Worm (Caenorhabditis elegans) whole organism, L3 larva: ENCODE measurements around the gene R05G6.4.

Experiments
- R02D3.7 ChIP-seq: fragments of 150-350 bp; optimal IDR thresholded peaks from 2 replicates; lab custom pipeline; 2014; ENCODE audit warnings: missing biosample characterization, missing genetic modification characterization
- egl-5 ChIP-seq: fragments of 150-350 bp; optimal IDR thresholded peaks from 2 replicates; lab custom pipeline; 2017; ENCODE audit warnings: missing biosample characterization, missing genetic modification reagents, missing genetic modification characterization, inconsistent platforms
- skn-1 ChIP-seq: fragments of 150-350 bp; optimal IDR thresholded peaks from 2 replicates; lab custom pipeline; 2014; ENCODE audit warnings: missing biosample characterization, missing genetic modification characterization

ce11 chrIV:7521591-7521990 lies 8.6 kb downstream of the R05G6.4 start:
- TF ChIP-seq R02D3.7 (tag; lab: Kevin White, UChicago) (no peak), skn-1 (tag; lab: Kevin White, UChicago) (no peak), egl-5 (tag; lab: Kevin White, UChicago) (no peak)
